Fruit fly (Drosophila melanogaster): Measurements from ENCODE around the gene Tb.

Gene Tb

dm6 chr3R:26656140-26656539 lies at the start of gene Tb:
Gene Tb (plus strand): TSS chr3R:26656440.
- no peak for TF ChIP-seq rgr (GFP tag; optimal IDR thresholded peaks at IDR 0.05)
- no peak for TF ChIP-seq Abd-B (GFP tag; optimal IDR thresholded peaks at IDR 0.05)
- no peak for TF ChIP-seq brk (GFP tag; optimal IDR thresholded peaks at IDR 0.05)
- no peak for TF ChIP-seq CG9705 (GFP tag; optimal IDR thresholded peaks at IDR 0.05)
- TF ChIP-seq CG32264 (GFP tag; optimal IDR thresholded peaks at IDR 0.05), result no peak
- TF ChIP-seq br (GFP tag; optimal IDR thresholded peaks at IDR 0.05), result no peak
- no peak for TF ChIP-seq pan (optimal IDR thresholded peaks at IDR 0.05)

- no peak for TF ChIP-seq psq (GFP tag; optimal IDR thresholded peaks at IDR 0.05)
- TF ChIP-seq Mio (GFP tag; optimal IDR thresholded peaks at IDR 0.05), result no peak
- no peak for TF ChIP-seq N (GFP tag; optimal IDR thresholded peaks at IDR 0.05)
- TF ChIP-seq lola (GFP tag; optimal IDR thresholded peaks at IDR 0.05), result no peak
- TF ChIP-seq HLH106 (tag; optimal IDR thresholded peaks at IDR 0.05), result no peak
- no peak for TF ChIP-seq Abd-B (GFP tag; optimal IDR thresholded peaks at IDR 0.05)
- TF ChIP-seq sage (GFP tag; optimal IDR thresholded peaks at IDR 0.05), result no peak
- no peak for TF ChIP-seq Hr78 (GFP tag; optimal IDR thresholded peaks at IDR 0.05)
- TF ChIP-seq Hnf4 (GFP tag; optimal IDR thresholded peaks at IDR 0.05), result no peak
- no peak for TF ChIP-seq Jra (GFP tag; optimal IDR thresholded peaks at IDR 0.05)
- TF ChIP-seq Vsx2 (GFP tag; optimal IDR thresholded peaks at IDR 0.05; ENCODE audit: partially characterized antibody), result no peak
- TF ChIP-seq GATAd (GFP tag; optimal IDR thresholded peaks at IDR 0.05), result no peak
- TF ChIP-seq ey (GFP tag; optimal IDR thresholded peaks at IDR 0.05), result no peak
- no peak for TF ChIP-seq foxo (GFP tag; optimal IDR thresholded peaks at IDR 0.05)
- TF ChIP-seq tai (GFP tag; optimal IDR thresholded peaks at IDR 0.05), result no peak
- TF ChIP-seq rgr (GFP tag; optimal IDR thresholded peaks at IDR 0.05), result no peak
- no peak for TF ChIP-seq OdsH (GFP tag; optimal IDR thresholded peaks at IDR 0.05)
- no peak for TF ChIP-seq Hr83 (GFP tag; optimal IDR thresholded peaks at IDR 0.05; ENCODE audit: poor library complexity, severe bottlenecking)
- no peak for TF ChIP-seq pan (optimal IDR thresholded peaks at IDR 0.05)
Measured at dm6 chr3R:26606498-26606897, 49.7 kb upstream of the Tb start.

- TF ChIP-seq Dif (GFP tag; optimal IDR thresholded peaks at IDR 0.05; ENCODE audit: partially characterized antibody), result no peak
- TF ChIP-seq br (GFP tag; optimal IDR thresholded peaks at IDR 0.05), result no peak
- TF ChIP-seq Jra (GFP tag; optimal IDR thresholded peaks at IDR 0.05), result no peak
- TF ChIP-seq h (GFP tag; optimal IDR thresholded peaks at IDR 0.05), result no peak
- TF ChIP-seq rgr (GFP tag; optimal IDR thresholded peaks at IDR 0.05), result no peak
- TF ChIP-seq Vsx2 (GFP tag; optimal IDR thresholded peaks at IDR 0.05; ENCODE audit: partially characterized antibody), result no peak
- no peak for TF ChIP-seq Hnf4 (GFP tag; optimal IDR thresholded peaks at IDR 0.05)
- no peak for TF ChIP-seq lola (GFP tag; optimal IDR thresholded peaks at IDR 0.05)
Measured at dm6 chr3R:26615428-26615827, 40.8 kb upstream of the Tb start.

- TF ChIP-seq sage (GFP tag; optimal IDR thresholded peaks at IDR 0.05) (no peak), Vsx2 (GFP tag; optimal IDR thresholded peaks at IDR 0.05; ENCODE audit: partially characterized antibody) (no peak), HLH106 (tag; optimal IDR thresholded peaks at IDR 0.05) (no peak), foxo (GFP tag; optimal IDR thresholded peaks at IDR 0.05) (no peak), Hnf4 (GFP tag; optimal IDR thresholded peaks at IDR 0.05) (no peak), jim (GFP tag; optimal IDR thresholded peaks at IDR 0.05) (no peak), psq (GFP tag; optimal IDR thresholded peaks at IDR 0.05) (no peak), usp (GFP tag; optimal IDR thresholded peaks at IDR 0.05) (no peak), pan (optimal IDR thresholded peaks at IDR 0.05) (no peak), dmrt93B (GFP tag; optimal IDR thresholded peaks at IDR 0.05) (no peak), Sp1 (GFP tag; optimal IDR thresholded peaks at IDR 0.05) (no peak), brk (GFP tag; optimal IDR thresholded peaks at IDR 0.05) (no peak), br (GFP tag; optimal IDR thresholded peaks at IDR 0.05) (no peak), woc (GFP tag; optimal IDR thresholded peaks at IDR 0.05) (no peak)
Measured at dm6 chr3R:26618818-26619217, 37.4 kb upstream of the Tb start, which contains the start of gene TwdlM. Gene TwdlM (plus strand): TSS chr3R:26619118.

- no peak for TF ChIP-seq Hr83 (GFP tag; optimal IDR thresholded peaks at IDR 0.05; ENCODE audit: poor library complexity, severe bottlenecking)
- no peak for TF ChIP-seq Vsx2 (GFP tag; optimal IDR thresholded peaks at IDR 0.05; ENCODE audit: partially characterized antibody)
- TF ChIP-seq h (GFP tag; optimal IDR thresholded peaks at IDR 0.05), result no peak
- TF ChIP-seq br (GFP tag; optimal IDR thresholded peaks at IDR 0.05), result no peak
- TF ChIP-seq tai (GFP tag; optimal IDR thresholded peaks at IDR 0.05), result no peak
- no peak for TF ChIP-seq usp (GFP tag; optimal IDR thresholded peaks at IDR 0.05)
- TF ChIP-seq pan (optimal IDR thresholded peaks at IDR 0.05), result no peak
- TF ChIP-seq brk (GFP tag; optimal IDR thresholded peaks at IDR 0.05), result no peak
- TF ChIP-seq dmrt93B (GFP tag; optimal IDR thresholded peaks at IDR 0.05), result no peak
- TF ChIP-seq CG9705 (GFP tag; optimal IDR thresholded peaks at IDR 0.05), result no peak
- TF ChIP-seq CrebA (GFP tag; optimal IDR thresholded peaks at IDR 0.05; ENCODE audit: borderline replicate concordance), result no peak
Measured at dm6 chr3R:26621314-26621813, 34.9 kb upstream of the Tb start, which contains the start of gene TwdlP. Gene TwdlP (minus strand): TSS chr3R:26621364.
